Fruit fly (Drosophila melanogaster) Kc167 (cell line): Measurements from ENCODE around the gene LSm3.

Experiments
- Myc ChIP-seq: fragments of >200 bp; optimal IDR thresholded peaks from 2 replicates; lab custom pipeline; 2017; ENCODE audit warnings: missing external identifiers
- Sin3A ChIP-seq: fragments of >200 bp; optimal IDR thresholded peaks from 2 replicates; lab custom pipeline; 2018; ENCODE audit warnings: missing external identifiers
- h ChIP-seq: fragments of >200 bp; optimal IDR thresholded peaks from 3 replicates; lab custom pipeline; 2018; ENCODE audit warnings: missing external identifiers
- insv ChIP-seq: fragments of >200 bp; optimal IDR thresholded peaks from 3 replicates; lab custom pipeline; 2018; ENCODE audit warnings: missing external identifiers
- psq ChIP-seq: fragments of >200 bp; optimal IDR thresholded peaks from 2 replicates; lab custom pipeline; 2017; ENCODE audit warnings: missing external identifiers
- ttk ChIP-seq: sonication (Bioruptor generic); optimal IDR thresholded peaks from 2 replicates; lab custom pipeline; 2017; ENCODE audit warnings: missing external identifiers

Gene LSm3

DNA sequence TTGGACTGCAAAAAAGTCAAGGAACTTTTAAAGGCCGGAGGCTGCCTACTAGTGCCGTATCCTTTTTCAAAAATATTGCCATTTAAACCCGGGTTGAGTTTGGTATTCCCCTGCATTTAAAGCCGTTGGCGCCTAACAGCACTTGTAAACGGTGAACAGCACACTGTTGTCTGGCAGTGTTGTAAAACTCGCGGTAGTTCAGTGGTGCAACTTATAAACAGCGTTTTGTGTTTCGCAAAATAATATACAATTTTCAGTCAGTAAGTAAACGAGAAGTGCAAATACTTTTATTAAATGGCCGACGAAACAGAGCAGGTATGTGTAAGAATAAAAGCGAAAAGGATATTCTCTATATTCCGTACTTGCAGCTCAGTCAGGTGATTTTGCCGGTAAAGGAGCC, at the start of gene LSm3:
Gene LSm3, plus strand, starts transcription at position 39 of the 400 bp plus-strand sequence.
- no peak for TF ChIP-seq insv (lab: Kevin White, UChicago)
- no peak for TF ChIP-seq ttk
- no peak for TF ChIP-seq h (lab: Kevin White, UChicago)
- no peak for TF ChIP-seq psq
- TF ChIP-seq Myc (lab: Kevin White, UChicago) = no peak
- no peak for TF ChIP-seq Sin3A (lab: Kevin White, UChicago)

DNA sequence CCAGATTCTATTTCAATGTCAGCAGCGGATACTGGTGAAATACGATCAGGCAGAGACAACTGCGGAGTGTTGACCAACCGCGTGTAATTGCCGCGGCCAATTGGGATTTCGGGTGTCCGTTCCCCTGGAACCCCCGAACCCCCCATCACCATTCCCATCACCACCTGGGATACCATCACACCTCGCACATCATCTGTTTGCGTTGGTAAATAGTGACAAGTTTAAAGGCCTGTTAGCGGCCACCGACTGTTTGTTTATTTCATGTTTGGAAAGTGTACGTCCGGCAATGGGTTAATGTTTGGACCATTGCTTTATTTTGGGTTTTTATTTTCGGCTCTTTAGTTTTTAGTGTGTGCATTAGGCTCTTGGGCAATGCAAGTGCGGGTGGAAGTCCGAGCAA, 49.1 kb upstream of the LSm3 start:
- TF ChIP-seq insv (lab: Kevin White, UChicago) = no peak
- no peak for TF ChIP-seq Myc (lab: Kevin White, UChicago)
- TF ChIP-seq h (lab: Kevin White, UChicago) = no peak
- TF ChIP-seq ttk = no peak
- no peak for TF ChIP-seq Sin3A (lab: Kevin White, UChicago)
- TF ChIP-seq psq = no peak

DNA sequence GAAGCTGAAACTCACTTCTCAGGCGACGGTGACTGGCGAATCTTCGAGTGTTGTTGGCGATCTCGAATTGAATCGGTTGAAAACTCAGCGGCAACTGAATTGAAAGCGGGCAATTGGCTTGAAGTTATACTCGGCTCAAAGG, 47.9 kb upstream of the LSm3 start, which contains the start of gene CG12268:
Gene CG12268, minus strand, starts transcription at position 101 of the 142 bp plus-strand sequence.
- TF ChIP-seq Myc (lab: Kevin White, UChicago) = no peak
- no peak for TF ChIP-seq insv (lab: Kevin White, UChicago)
- TF ChIP-seq psq = no peak
- TF ChIP-seq ttk = no peak
- TF ChIP-seq Sin3A (lab: Kevin White, UChicago) = no peak
- TF ChIP-seq h (lab: Kevin White, UChicago) = no peak

DNA sequence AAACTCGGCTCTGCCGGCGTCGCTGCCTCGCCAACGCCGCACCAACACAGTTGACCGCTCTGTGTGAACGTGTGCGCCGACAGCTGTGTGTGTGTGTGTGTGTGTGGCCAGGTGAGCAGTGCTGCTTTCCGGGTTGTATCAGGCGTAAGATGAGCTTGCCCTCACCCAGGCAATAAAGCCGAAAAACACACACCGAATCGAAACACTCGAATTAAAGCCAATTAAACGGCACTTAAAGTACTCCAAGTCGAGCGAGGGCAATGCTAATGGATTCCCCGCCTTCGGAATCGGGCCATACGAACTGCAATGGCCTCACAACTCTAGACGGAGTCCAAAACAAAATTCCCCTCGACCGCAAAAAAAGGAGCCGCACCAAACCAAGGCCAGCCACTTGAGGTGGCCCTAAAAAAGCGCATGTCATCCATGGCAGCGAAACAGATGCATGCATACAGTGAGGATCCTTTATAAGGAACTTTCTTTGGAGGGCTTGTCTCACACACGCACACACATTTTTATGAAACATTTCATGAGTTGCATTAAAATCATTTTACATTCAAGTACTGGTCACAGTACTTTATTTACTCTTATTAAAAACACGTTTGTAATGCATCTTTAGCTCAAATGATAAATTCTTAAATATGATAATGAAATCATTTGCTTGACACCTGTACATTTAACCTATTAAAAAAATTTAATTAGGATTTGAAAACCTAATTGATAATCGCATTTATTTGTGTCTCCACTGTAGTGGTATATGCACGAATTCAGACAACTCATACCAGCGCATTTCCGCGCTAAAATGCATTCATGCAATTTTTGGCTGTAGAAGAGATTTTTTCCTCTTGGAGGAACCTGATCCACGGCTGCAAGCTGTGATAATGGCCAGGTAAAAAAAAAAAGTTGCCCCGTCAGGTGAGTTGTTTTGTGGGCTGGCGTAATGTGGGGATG, 47.3 kb upstream of the LSm3 start:
- TF ChIP-seq h (lab: Kevin White, UChicago) = no peak
- TF ChIP-seq Myc (lab: Kevin White, UChicago) = no peak
- TF ChIP-seq Sin3A (lab: Kevin White, UChicago) = no peak
- TF ChIP-seq psq = no peak
- TF ChIP-seq ttk = no peak
- no peak for TF ChIP-seq insv (lab: Kevin White, UChicago)

DNA sequence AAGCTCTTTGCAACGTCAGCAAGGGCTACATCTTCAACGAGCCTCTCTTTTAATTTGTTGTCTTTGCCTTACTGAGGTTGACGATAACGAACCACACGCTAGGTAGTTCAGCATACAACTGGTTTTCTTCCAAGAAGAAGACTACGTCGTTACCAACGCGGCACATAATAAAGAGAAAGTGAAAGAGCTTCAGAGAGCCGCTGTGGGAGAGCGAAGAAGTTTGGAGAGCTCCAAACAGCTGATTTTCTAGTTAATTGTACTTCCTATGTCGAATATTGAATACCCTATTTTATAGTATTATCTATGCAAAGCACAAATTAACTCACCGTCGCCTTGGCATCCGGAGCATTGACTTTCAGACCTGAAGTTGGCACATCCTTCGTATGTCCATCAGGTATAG, 40.7 kb upstream of the LSm3 start:
- no peak for TF ChIP-seq insv (lab: Kevin White, UChicago)
- no peak for TF ChIP-seq ttk
- TF ChIP-seq Sin3A (lab: Kevin White, UChicago) = no peak
- no peak for TF ChIP-seq psq
- no peak for TF ChIP-seq h (lab: Kevin White, UChicago)
- TF ChIP-seq Myc (lab: Kevin White, UChicago) = no peak

DNA sequence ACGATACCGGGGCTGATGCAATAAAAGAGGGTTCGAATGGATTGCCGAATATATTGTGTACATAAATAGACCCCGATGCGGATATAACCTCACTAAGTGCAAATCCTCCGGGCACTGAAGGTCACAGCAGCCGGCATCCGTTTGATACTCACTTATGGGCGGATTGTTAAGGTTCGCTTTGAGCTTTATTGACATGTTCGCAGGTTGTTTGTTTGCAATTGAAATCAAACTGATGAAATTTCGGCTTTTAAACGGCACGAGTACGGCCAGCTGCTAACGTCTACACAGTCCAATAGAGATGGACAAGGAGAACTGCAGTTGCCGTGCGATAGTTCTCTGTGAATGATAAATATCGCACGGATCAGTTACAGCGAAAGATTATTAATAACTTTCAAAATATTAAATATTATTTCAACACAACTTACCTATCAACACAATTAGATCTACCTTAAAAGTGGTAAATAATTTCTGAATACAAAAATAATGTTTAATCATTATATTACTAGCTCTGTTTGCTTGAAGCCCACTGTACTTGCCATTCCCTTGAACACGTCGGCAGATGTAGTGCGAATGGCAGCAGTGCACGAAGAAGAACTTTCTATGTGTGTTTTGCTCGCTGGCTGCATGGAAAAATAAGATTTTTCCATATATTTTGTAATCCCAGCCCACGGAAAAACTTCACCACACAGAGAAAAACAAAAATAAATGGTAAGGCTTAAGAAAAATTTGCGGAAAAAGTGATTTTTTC, 37.8 kb upstream of the LSm3 start, which contains the start of the genes GluProRS and AP-1sigma:
Gene GluProRS, minus strand, starts transcription at position 301 of the 748 bp plus-strand sequence.
Gene AP-1sigma, plus strand, starts transcription at position 561 of the 748 bp plus-strand sequence.
- TF ChIP-seq h (lab: Kevin White, UChicago) = no peak

dm6 chr3R:23960865-23961264, 35.2 kb upstream of the LSm3 start:
- TF ChIP-seq ttk (no peak), Sin3A (lab: Kevin White, UChicago) (no peak), Myc (lab: Kevin White, UChicago) (no peak), h (lab: Kevin White, UChicago) (no peak), psq (no peak), insv (lab: Kevin White, UChicago) (no peak)

- TF ChIP-seq Sin3A (lab: Kevin White, UChicago) (no peak), ttk (no peak), psq (no peak), insv (lab: Kevin White, UChicago) (no peak), Myc (lab: Kevin White, UChicago) (no peak), h (lab: Kevin White, UChicago) (no peak)
These were observed 33.3 kb upstream of the LSm3 start, which contains the start of gene CG31140 for dm6 chr3R:23962781-23963222. CG31140 (plus strand) TSS chr3R:23963180.

DNA sequence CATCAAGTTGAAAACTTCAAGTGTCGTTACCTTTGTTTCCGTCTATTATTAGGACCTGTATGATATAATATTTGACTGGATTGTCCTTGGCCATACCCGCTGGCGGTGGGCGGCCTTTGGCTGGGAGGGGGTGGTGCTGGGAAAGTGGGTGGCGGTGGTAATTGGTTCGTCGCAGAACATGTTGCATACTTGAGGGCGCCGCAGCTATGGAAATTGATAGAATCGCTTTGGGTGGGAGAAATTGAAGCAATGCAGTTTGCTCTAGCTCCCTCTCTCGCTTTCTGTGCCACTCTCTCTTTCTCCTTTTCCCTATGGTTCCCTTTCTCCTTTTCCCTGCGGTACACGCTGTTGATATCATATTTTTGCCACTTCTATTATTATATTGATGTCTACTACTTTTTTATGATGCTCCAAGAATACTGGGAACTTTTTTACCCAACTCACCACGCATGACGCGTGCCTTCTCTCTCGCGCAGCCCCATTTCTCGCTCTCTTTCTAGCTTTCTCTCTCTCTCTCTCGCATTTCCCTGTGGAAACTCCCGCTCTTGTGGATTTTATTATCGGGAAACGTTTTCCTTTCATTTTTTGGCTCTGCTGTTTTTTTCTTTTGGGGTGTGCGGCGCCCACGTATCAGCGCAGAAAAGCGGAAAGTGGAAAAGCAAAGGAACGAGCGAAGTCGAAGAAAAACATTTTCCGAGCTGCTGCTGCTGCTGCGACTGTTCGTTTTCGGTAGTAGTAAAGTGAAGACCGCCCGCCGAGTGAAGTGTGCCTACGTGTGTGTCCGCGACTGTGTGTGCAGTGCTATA, 30.9 kb upstream of the LSm3 start:
- TF ChIP-seq psq (no peak), ttk (no peak), insv (lab: Kevin White, UChicago) (no peak), h (lab: Kevin White, UChicago) (no peak), Sin3A (lab: Kevin White, UChicago) (no peak), Myc (lab: Kevin White, UChicago) (no peak)

DNA sequence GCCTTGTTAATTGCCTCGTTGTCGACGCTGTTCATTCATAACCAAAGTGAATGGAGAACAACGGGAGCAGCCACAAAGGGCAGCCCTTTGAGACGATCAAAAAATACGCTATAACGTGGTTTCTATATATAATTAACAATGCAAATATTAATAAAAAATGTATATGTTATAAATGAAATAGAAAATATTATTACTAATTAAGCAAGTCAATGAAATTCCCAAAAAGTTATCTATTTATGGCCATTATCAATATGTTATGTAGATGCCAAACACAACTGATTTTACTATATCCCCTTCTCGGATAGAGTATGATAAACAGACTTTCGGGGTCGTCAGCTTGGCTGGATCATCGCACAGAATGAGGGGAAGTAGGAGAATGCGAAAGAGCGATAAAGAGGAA, 26.6 kb upstream of the LSm3 start:
- TF ChIP-seq insv (lab: Kevin White, UChicago) (no peak), ttk (no peak), h (lab: Kevin White, UChicago) (no peak), Sin3A (lab: Kevin White, UChicago) (no peak), Myc (lab: Kevin White, UChicago) (no peak), psq (no peak)

DNA sequence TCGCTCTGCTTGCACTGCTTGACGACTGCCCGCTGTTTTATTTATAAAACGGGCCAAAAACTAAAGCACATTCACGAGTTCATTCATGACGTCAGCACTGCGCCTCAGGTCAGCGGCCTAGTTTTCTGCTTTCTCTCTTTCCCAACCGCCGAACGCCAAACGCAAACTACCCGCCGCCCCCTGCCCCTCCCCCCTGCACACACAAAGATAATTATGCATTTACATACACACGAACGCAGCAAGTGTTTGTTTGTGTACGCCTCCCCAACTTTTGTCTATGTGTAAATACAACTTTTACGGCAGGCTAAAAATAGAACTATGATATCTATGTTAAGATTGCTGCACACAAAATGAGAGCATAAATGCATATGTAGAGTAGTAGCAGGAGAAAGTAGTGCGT, 24.9 kb upstream of the LSm3 start:
- no peak for TF ChIP-seq Sin3A (lab: Kevin White, UChicago)
- no peak for TF ChIP-seq psq
- TF ChIP-seq ttk = no peak

DNA sequence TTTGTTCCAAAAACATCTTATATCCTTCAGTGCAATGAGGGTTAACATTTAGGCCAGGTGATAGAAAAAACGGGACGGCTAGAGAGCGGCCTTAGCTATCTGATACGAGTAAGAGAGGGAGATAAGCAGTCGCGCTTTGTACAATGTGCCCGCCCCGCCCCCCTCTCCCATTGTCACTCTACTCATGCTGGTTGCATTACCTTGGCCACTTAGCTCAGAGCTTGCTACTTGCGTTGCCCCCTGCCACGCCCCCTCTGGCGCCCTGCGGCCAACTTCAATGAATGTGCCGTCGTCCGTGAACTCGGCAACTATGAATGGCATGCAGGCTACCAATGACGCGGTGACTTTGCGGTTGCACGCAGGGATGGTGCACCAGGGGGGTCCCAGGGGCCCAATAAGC, 24.3 kb upstream of the LSm3 start:
- no peak for TF ChIP-seq psq
